Fruit fly (Drosophila melanogaster) whole organism, wandering third instar larva: ENCODE data around the gene Art8.
A peak's percentile ranks its signal among the peaks of the same experiment; 100 is the strongest.

Experiments
- Abd-B ChIP-seq: fragments of >200 bp; optimal IDR thresholded peaks from 2 replicates; lab custom pipeline; 2017; ENCODE audit warnings: missing biosample characterization, missing genetic modification characterization
- CG32264 ChIP-seq: fragments of 200-800 bp; sonication (Bioruptor generic); optimal IDR thresholded peaks from 2 replicates; lab custom pipeline; 2016; ENCODE audit warnings: missing biosample characterization, missing genetic modification characterization
- CG9705 ChIP-seq: fragments of 200-800 bp; sonication (Bioruptor generic); optimal IDR thresholded peaks from 2 replicates; lab custom pipeline; 2018; ENCODE audit warnings: missing biosample characterization, mild to moderate bottlenecking, missing genetic modification characterization
- CrebA ChIP-seq: fragments of 200-800 bp; sonication (Bioruptor generic); optimal IDR thresholded peaks from 2 replicates; lab custom pipeline; 2016; ENCODE audit warnings: missing biosample characterization, mild to moderate bottlenecking, missing genetic modification characterization, borderline replicate concordance
- Dfd ChIP-seq: fragments of >200 bp; optimal IDR thresholded peaks from 2 replicates; lab custom pipeline; 2017; ENCODE audit warnings: missing biosample characterization, missing genetic modification characterization
- Dif ChIP-seq: fragments of 200-275, 200-300 bp; sonication (Bioruptor generic); optimal IDR thresholded peaks from 2 replicates; lab custom pipeline; 2018; ENCODE audit warnings: missing biosample characterization, missing genetic modification characterization; ENCODE audit not compliant: partially characterized antibody
- GATAd ChIP-seq: sonication (Bioruptor generic); optimal IDR thresholded peaks from 2 replicates; lab custom pipeline; 2016; ENCODE audit warnings: missing biosample characterization, missing genetic modification characterization
- Hnf4 ChIP-seq: fragments of 200-800 bp; sonication (Bioruptor generic); optimal IDR thresholded peaks from 2 replicates; lab custom pipeline; 2016; ENCODE audit warnings: missing biosample characterization, mild to moderate bottlenecking, missing genetic modification characterization
- Hr78 ChIP-seq: fragments of >200 bp; optimal IDR thresholded peaks from 2 replicates; lab custom pipeline; 2017; ENCODE audit warnings: missing biosample characterization, missing genetic modification characterization
- Hr83 ChIP-seq: fragments of 200-300 bp; sonication (Bioruptor generic); optimal IDR thresholded peaks from 2 replicates; lab custom pipeline; 2016; ENCODE audit warnings: missing biosample characterization, mild to moderate bottlenecking, missing genetic modification characterization, moderate library complexity; ENCODE audit not compliant: poor library complexity, severe bottlenecking
- Mio ChIP-seq: sonication (Bioruptor generic); optimal IDR thresholded peaks from 2 replicates; lab custom pipeline; 2016; ENCODE audit warnings: missing biosample characterization, missing genetic modification characterization
- Myc ChIP-seq: fragments of >200 bp; optimal IDR thresholded peaks from 2 replicates; lab custom pipeline; 2017
- N ChIP-seq: fragments of >200 bp; optimal IDR thresholded peaks from 2 replicates; lab custom pipeline; 2018; ENCODE audit warnings: missing biosample characterization, missing external identifiers, missing genetic modification characterization
- OdsH ChIP-seq: fragments of 200-800 bp; sonication (Bioruptor generic); optimal IDR thresholded peaks from 2 replicates; lab custom pipeline; 2016; ENCODE audit warnings: missing biosample characterization, mild to moderate bottlenecking, missing genetic modification characterization
- Rel ChIP-seq, 2 experiments: fragments of 200-800 bp; sonication (Bioruptor generic) in 1 of 2; optimal IDR thresholded peaks; 2 replicates in 1 of 2; 3 replicates in 1 of 2; lab custom pipeline; 2016 to 2019; ENCODE audit warnings: mild to moderate bottlenecking in 2 of 2, missing biosample characterization in 2 of 2, missing genetic modification characterization in 2 of 2, moderate library complexity in 1 of 2
- Sp1 ChIP-seq: fragments of 200-800 bp; sonication (Bioruptor generic); optimal IDR thresholded peaks from 3 replicates; lab custom pipeline; 2019; ENCODE audit warnings: missing biosample characterization, mild to moderate bottlenecking, missing genetic modification characterization, moderate library complexity
- Vsx2 ChIP-seq: fragments of 200-300, 225-300 bp; sonication (Bioruptor generic); optimal IDR thresholded peaks from 2 replicates; lab custom pipeline; 2018; ENCODE audit warnings: missing biosample characterization, missing genetic modification characterization; ENCODE audit not compliant: partially characterized antibody
- br ChIP-seq: fragments of 200-800 bp; sonication (Bioruptor generic); optimal IDR thresholded peaks from 2 replicates; lab custom pipeline; 2016; ENCODE audit warnings: missing biosample characterization, missing genetic modification characterization
- brk ChIP-seq: fragments of 200-800 bp; sonication (Bioruptor generic); optimal IDR thresholded peaks from 2 replicates; lab custom pipeline; 2016; ENCODE audit warnings: missing biosample characterization, mild to moderate bottlenecking, missing genetic modification characterization
- dl ChIP-seq, 2 experiments: fragments of 175-275, 200-275 bp in 1 of 2; fragments of 200-275 bp in 1 of 2; sonication (Bioruptor generic); optimal IDR thresholded peaks; lab custom pipeline; 2018; ENCODE audit warnings: mild to moderate bottlenecking in 2 of 2, missing biosample characterization in 2 of 2, missing genetic modification characterization in 2 of 2, moderate library complexity in 2 of 2; ENCODE audit not compliant: partially characterized antibody in 2 of 2, insufficient read depth in 1 of 2
- dmrt93B ChIP-seq: fragments of 200-800 bp; sonication (Bioruptor generic); optimal IDR thresholded peaks from 2 replicates; lab custom pipeline; 2018; ENCODE audit warnings: missing biosample characterization, mild to moderate bottlenecking, missing genetic modification characterization
- dsf ChIP-seq: sonication (Bioruptor generic); optimal IDR thresholded peaks from 2 replicates; lab custom pipeline; 2016; ENCODE audit warnings: missing biosample characterization, missing genetic modification characterization, borderline replicate concordance
- ey ChIP-seq: fragments of 200-800 bp; sonication (Bioruptor generic); optimal IDR thresholded peaks from 2 replicates; lab custom pipeline; 2016; ENCODE audit warnings: missing biosample characterization, missing genetic modification characterization
- foxo ChIP-seq, 2 experiments: fragments of 200-800 bp; sonication (Bioruptor generic); optimal IDR thresholded peaks; 2 replicates in 1 of 2; 3 replicates in 1 of 2; lab custom pipeline; 2016 to 2017; ENCODE audit warnings: missing biosample characterization in 2 of 2, missing genetic modification characterization in 2 of 2
- fru ChIP-seq: fragments of 200-800 bp; sonication (Bioruptor generic); optimal IDR thresholded peaks from 3 replicates; lab custom pipeline; 2016; ENCODE audit warnings: missing biosample characterization, mild to moderate bottlenecking, missing genetic modification characterization
- jim ChIP-seq: fragments of 175-275, 200-325 bp; sonication (Bioruptor generic); optimal IDR thresholded peaks from 2 replicates; lab custom pipeline; 2016; ENCODE audit warnings: missing biosample characterization, mild to moderate bottlenecking, missing genetic modification characterization
- lola ChIP-seq: fragments of >200 bp; optimal IDR thresholded peaks from 2 replicates; lab custom pipeline; 2017; ENCODE audit warnings: missing biosample characterization, missing genetic modification characterization
- psq ChIP-seq: fragments of 200-800 bp; sonication (Bioruptor generic); optimal IDR thresholded peaks from 3 replicates; lab custom pipeline; 2017; ENCODE audit warnings: missing biosample characterization, mild to moderate bottlenecking, missing genetic modification characterization, moderate library complexity
- sage ChIP-seq: fragments of 200-800 bp; sonication (Bioruptor generic); optimal IDR thresholded peaks from 2 replicates; lab custom pipeline; 2016; ENCODE audit warnings: missing biosample characterization, mild to moderate bottlenecking, missing genetic modification characterization
- sv ChIP-seq: fragments of 200-800 bp; sonication (Bioruptor generic); optimal IDR thresholded peaks from 3 replicates; lab custom pipeline; 2016; ENCODE audit warnings: missing biosample characterization, missing genetic modification characterization
- tai ChIP-seq: sonication (Bioruptor generic); optimal IDR thresholded peaks from 2 replicates; lab custom pipeline; 2016; ENCODE audit warnings: missing biosample characterization, missing genetic modification characterization
- usp ChIP-seq: fragments of >200 bp; optimal IDR thresholded peaks from 2 replicates; lab custom pipeline; 2017; ENCODE audit warnings: missing biosample characterization, missing genetic modification characterization
- woc ChIP-seq: sonication (Bioruptor generic); optimal IDR thresholded peaks from 2 replicates; lab custom pipeline; 2016; ENCODE audit warnings: missing biosample characterization, mild to moderate bottlenecking, missing genetic modification characterization

Art8 gene

dm6 chr2L:11001376-11002122, 9.3 kb downstream of the Art8 start, which contains the start of the genes aub and lectin-33A:
Gene aub (minus strand): TSS chr2L:11001476.
Gene lectin-33A (plus strand): TSS chr2L:11002072.
- TF ChIP-seq ey (no peak), Dfd (GFP tag; lab: Kevin White, UChicago) (no peak), Dif (no peak), GATAd (GFP tag; lab: Kevin White, UChicago) (no peak), jim (GFP tag; lab: Kevin White, UChicago) (no peak), Hnf4 (no peak), foxo (GFP tag; optimal IDR thresholded peaks at IDR 0.05; lab: Kevin White, UChicago) (no peak), Mio (GFP tag; lab: Kevin White, UChicago) (no peak), Vsx2 (GFP tag; lab: Kevin White, UChicago) (no peak), CrebA (GFP tag; lab: Kevin White, UChicago) (no peak), woc (GFP tag; lab: Kevin White, UChicago) (no peak), dl (GFP tag; optimal IDR thresholded peaks at IDR 0.05; lab: Kevin White, UChicago; ENCODE audit: insufficient read depth in 1 of 2, partially characterized antibody in 2 of 2) (no peak)

- TF ChIP-seq jim (GFP tag; lab: Kevin White, UChicago) (no peak), fru (GFP tag; lab: Kevin White, UChicago) (no peak), OdsH (GFP tag; lab: Kevin White, UChicago) (no peak), ey (no peak), Dfd (GFP tag; lab: Kevin White, UChicago) (no peak), Hr78 (GFP tag; lab: Kevin White, UChicago) (no peak), sv (peak; percentile 17), dsf (GFP tag; lab: Kevin White, UChicago) (no peak), brk (GFP tag; lab: Kevin White, UChicago) (peak; percentile 58), Hr83 (peak; percentile 68), Hnf4 (peak; percentile 68), woc (GFP tag; lab: Kevin White, UChicago) (peak; percentile 45), dmrt93B (no peak), tai (GFP tag; lab: Kevin White, UChicago) (peak; percentile 57), dl (GFP tag; optimal IDR thresholded peaks at IDR 0.05; lab: Kevin White, UChicago; ENCODE audit: insufficient read depth in 1 of 2, partially characterized antibody in 2 of 2) (no peak), Rel (GFP tag; optimal IDR thresholded peaks at IDR 0.05; lab: Kevin White, UChicago) (no peak), Rel (tag; optimal IDR thresholded peaks at IDR 0.05; lab: Kevin White, UChicago) (peak; percentile 100), sage (GFP tag; lab: Kevin White, UChicago) (peak; percentile 18), Myc (lab: Kevin White, UChicago) (peak; percentile 22)
Observed at dm6 chr2L:10989162-10989561, 21.7 kb downstream of the Art8 start, which contains the start of gene TTLL4A. Gene TTLL4A (plus strand): TSS chr2L:10989401.

dm6 chr2L:10988026-10988425, 22.9 kb downstream of the Art8 start:
- no peak for TF ChIP-seq GATAd (GFP tag; lab: Kevin White, UChicago)
- no peak for TF ChIP-seq Sp1
- TF ChIP-seq dmrt93B = no peak
- TF ChIP-seq usp (GFP tag; lab: Kevin White, UChicago) = no peak
- no peak for TF ChIP-seq N (GFP tag; lab: Kevin White, UChicago)
- TF ChIP-seq lola (GFP tag; lab: Kevin White, UChicago) = no peak
- no peak for TF ChIP-seq br (GFP tag; lab: Kevin White, UChicago)
- TF ChIP-seq Dfd (GFP tag; lab: Kevin White, UChicago) = no peak
- TF ChIP-seq sage (GFP tag; lab: Kevin White, UChicago) = no peak
- no peak for TF ChIP-seq CG9705 (GFP tag; lab: Kevin White, UChicago)
- no peak for TF ChIP-seq woc (GFP tag; lab: Kevin White, UChicago)
- no peak for TF ChIP-seq Rel (GFP tag; optimal IDR thresholded peaks at IDR 0.05; lab: Kevin White, UChicago)
- TF ChIP-seq Rel (tag; optimal IDR thresholded peaks at IDR 0.05; lab: Kevin White, UChicago) = no peak
- no peak for TF ChIP-seq Hr83
- TF ChIP-seq jim (GFP tag; lab: Kevin White, UChicago) = no peak
- no peak for TF ChIP-seq psq
- TF ChIP-seq Hr78 (GFP tag; lab: Kevin White, UChicago) = no peak
- no peak for TF ChIP-seq CG32264 (GFP tag; lab: Kevin White, UChicago)
- no peak for TF ChIP-seq Abd-B (GFP tag; lab: Kevin White, UChicago)
- no peak for TF ChIP-seq tai (GFP tag; lab: Kevin White, UChicago)
- no peak for TF ChIP-seq fru (GFP tag; lab: Kevin White, UChicago)
